Fruit fly (Drosophila melanogaster) S2 (cell line): ENCODE measurements around the gene HINT1.

Experiments used
- CG8478 ChIP-seq: fragments of >200 bp; optimal IDR thresholded peaks from 2 replicates; lab custom pipeline; 2018
- CTCF ChIP-seq, 2 experiments: fragments of >200 bp; optimal IDR thresholded peaks; 2 replicates each; lab custom pipeline; 2018

DNA sequence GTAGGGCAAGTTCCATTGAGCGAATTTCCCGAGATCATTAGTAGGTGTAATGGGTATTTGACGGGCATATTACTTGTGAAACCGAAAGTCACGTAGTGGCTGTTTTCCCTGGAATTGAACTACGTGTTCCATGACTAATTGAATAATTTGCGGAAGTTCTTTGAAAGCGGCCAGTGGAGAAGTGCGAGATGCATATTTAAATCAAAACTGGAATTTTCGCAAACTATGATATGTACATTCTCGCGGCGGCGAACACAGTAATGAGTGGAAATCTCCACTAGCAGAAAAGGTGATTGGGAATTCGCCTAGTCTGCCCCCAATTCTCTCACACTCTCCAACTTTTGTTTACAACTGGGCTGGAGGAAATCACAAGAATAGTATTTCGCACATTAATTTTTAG, 35.0 kb upstream of the HINT1 start:
- TF ChIP-seq CG8478 = no peak
- TF ChIP-seq CTCF (optimal IDR thresholded peaks at IDR 0.05; lab: Kevin White, UChicago) = no peak
